Worm (Caenorhabditis elegans) whole organism, L3 larva: Measurements from ENCODE around the gene Y57A10B.7.

Source experiments
- elt-1 ChIP-seq: fragments of 150-350 bp; optimal IDR thresholded peaks from 2 replicates; lab custom pipeline; 2014; ENCODE audit warnings: missing biosample characterization, missing genetic modification characterization
- nhr-77 ChIP-seq: fragments of 150-350 bp; optimal IDR thresholded peaks from 2 replicates; lab custom pipeline; 2014; ENCODE audit warnings: missing biosample characterization, missing genetic modification characterization
- skn-1 ChIP-seq: fragments of 150-350 bp; optimal IDR thresholded peaks from 2 replicates; lab custom pipeline; 2014; ENCODE audit warnings: missing biosample characterization, missing genetic modification characterization

- TF ChIP-seq skn-1 (no peak), elt-1 (tag; lab: Kevin White, UChicago) (no peak), nhr-77 (tag; lab: Kevin White, UChicago) (no peak)
Observed at ce11 chrII:12410107-12410506, 16.5 kb upstream of the Y57A10B.7 start, which contains the start of gene F57G9.3.
